Worm (Caenorhabditis elegans): Measurements from ENCODE around the gene srd-32.

DNA sequence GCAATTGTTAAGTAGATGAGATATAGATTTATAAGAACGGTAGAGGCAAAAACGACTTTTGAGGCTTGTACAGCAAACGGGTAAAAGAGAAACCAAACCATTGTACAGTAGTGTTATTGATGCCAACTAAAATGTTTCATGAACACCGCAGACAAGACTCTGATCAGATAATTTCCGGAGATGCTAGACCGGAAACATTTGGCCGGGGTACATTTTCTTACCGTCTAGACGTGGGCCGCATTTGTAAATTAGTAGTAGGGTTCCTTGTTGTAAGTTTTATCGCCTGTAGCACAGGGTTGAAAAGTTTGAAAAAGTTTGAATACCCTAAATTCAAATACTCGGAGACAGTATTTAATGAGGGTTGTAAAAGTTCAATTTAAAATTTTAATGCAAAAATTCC lies 15.9 kb downstream of the srd-32 start, which contains the start of gene str-32:
- TF ChIP-seq mep-1 (tag; optimal IDR thresholded peaks at IDR 0.05) (no peak), Y5F2A.4 (GFP tag; optimal IDR thresholded peaks at IDR 0.05) (no peak), nhr-102 (tag; optimal IDR thresholded peaks at IDR 0.05) (no peak), ceh-82 (tag; optimal IDR thresholded peaks at IDR 0.05) (no peak), unc-62 (GFP tag; optimal IDR thresholded peaks at IDR 0.05 in 1 of 2) (no peak), unc-62 (tag; optimal IDR thresholded peaks at IDR 0.05) (no peak)
